Worm (Caenorhabditis elegans) whole organism, young adult: Measurements from ENCODE around the gene T19D2.3.
A peak's percentile ranks its signal among the peaks of the same experiment; 100 is the strongest.

Experiments
- B0261.1 ChIP-seq: sonication (generic microtip); optimal IDR thresholded peaks from 2 replicates; lab custom pipeline; 2016; ENCODE audit warnings: mild to moderate bottlenecking, missing genetic modification characterization, moderate library complexity, missing compliant biosample characterization
- B0336.3 ChIP-seq: fragments of 200-800 bp; sonication (Bioruptor generic); IDR thresholded peaks from 2 replicates; pipeline ENCODE4 v1.3.6; 2022; ENCODE audit warnings: missing genetic modification characterization, missing compliant biosample characterization
- D2030.7 ChIP-seq: fragments of 200-800 bp; sonication (Bioruptor generic); IDR thresholded peaks from 2 replicates; pipeline ENCODE4 v1.3.6; 2022; ENCODE audit warnings: missing genetic modification reagents, missing genetic modification characterization, missing compliant biosample characterization
- F49E8.2 ChIP-seq: sonication (generic microtip); optimal IDR thresholded peaks from 3 replicates; lab custom pipeline; 2017; ENCODE audit warnings: missing genetic modification characterization, mild to moderate bottlenecking, missing compliant biosample characterization, antibody characterized with exemption, moderate library complexity; ENCODE audit not compliant: insufficient read depth
- F57C9.4 ChIP-seq: sonication (generic microtip); optimal IDR thresholded peaks from 2 replicates; lab custom pipeline; 2017; ENCODE audit warnings: mild to moderate bottlenecking, missing genetic modification characterization, missing compliant biosample characterization
- T07F8.4 ChIP-seq: sonication (generic microtip); optimal IDR thresholded peaks from 2 replicates; lab custom pipeline; 2016; ENCODE audit warnings: mild to moderate bottlenecking, missing genetic modification characterization, moderate library complexity, missing compliant biosample characterization
- Y56A3A.18 ChIP-seq: fragments of 200-800 bp; sonication (Bioruptor generic); IDR thresholded peaks from 2 replicates; pipeline ENCODE4 v1.3.6; 2022; ENCODE audit warnings: missing genetic modification reagents, missing genetic modification characterization, missing compliant biosample characterization
- ama-1 ChIP-seq, 3 experiments: fragments of 150-350 bp in 1 of 3; sonication (generic microtip) in 2 of 3; optimal IDR thresholded peaks; 2 replicates each; lab custom pipeline; 2014 to 2018; ENCODE audit warnings: missing biosample characterization in 2 of 3, missing genetic modification characterization in 2 of 3, missing genetic modification reagents in 2 of 3
- athp-1 ChIP-seq: sonication (generic microtip); optimal IDR thresholded peaks from 2 replicates; lab custom pipeline; 2017; ENCODE audit warnings: mild to moderate bottlenecking, missing genetic modification characterization, missing compliant biosample characterization
- attf-3 ChIP-seq: fragments of 200-800 bp; sonication (Bioruptor generic); conservative IDR thresholded peaks from 2 replicates; pipeline ENCODE4 v1.3.6; 2022; ENCODE audit warnings: missing genetic modification reagents, missing genetic modification characterization, missing compliant biosample characterization
- attf-5 ChIP-seq: fragments of 200-800 bp; sonication (Bioruptor generic); optimal IDR thresholded peaks from 2 replicates; lab custom pipeline; 2018; ENCODE audit warnings: mild to moderate bottlenecking, missing genetic modification characterization, missing compliant biosample characterization
- bed-1 ChIP-seq: fragments of 200-800 bp; sonication (Bioruptor generic); IDR thresholded peaks from 2 replicates; pipeline ENCODE4 v1.3.6; 2022; ENCODE audit warnings: missing genetic modification reagents, missing genetic modification characterization, missing compliant biosample characterization
- ceh-27 ChIP-seq: fragments of 200-800 bp; sonication (Bioruptor generic); optimal IDR thresholded peaks from 2 replicates; lab custom pipeline; 2018; ENCODE audit warnings: mild to moderate bottlenecking, missing genetic modification characterization, moderate library complexity, missing compliant biosample characterization
- ceh-79 ChIP-seq: sonication (generic microtip); optimal IDR thresholded peaks from 2 replicates; lab custom pipeline; 2017; ENCODE audit warnings: mild to moderate bottlenecking, missing genetic modification characterization, missing compliant biosample characterization
- egl-18 ChIP-seq: fragments of 200-800 bp; sonication (Bioruptor generic); IDR thresholded peaks from 2 replicates; pipeline ENCODE4 v1.3.6; 2022; ENCODE audit warnings: missing genetic modification reagents, missing genetic modification characterization, missing compliant biosample characterization
- egrh-3 ChIP-seq: fragments of 200-800 bp; sonication (Bioruptor generic); IDR thresholded peaks from 2 replicates; pipeline ENCODE4 v1.3.6; 2022; ENCODE audit warnings: missing genetic modification reagents, missing genetic modification characterization, missing compliant biosample characterization
- ets-4 ChIP-seq: fragments of 200-800 bp; sonication (Bioruptor generic); optimal IDR thresholded peaks from 2 replicates; lab custom pipeline; 2018; ENCODE audit warnings: mild to moderate bottlenecking, missing genetic modification characterization, missing compliant biosample characterization
- fkh-3 ChIP-seq: sonication (generic microtip); optimal IDR thresholded peaks from 2 replicates; lab custom pipeline; 2016; ENCODE audit warnings: mild to moderate bottlenecking, missing genetic modification characterization, missing compliant biosample characterization
- hrde-1 ChIP-seq: sonication (generic microtip); optimal IDR thresholded peaks from 2 replicates; lab custom pipeline; 2016; ENCODE audit warnings: missing genetic modification characterization, mild to moderate bottlenecking, missing compliant biosample characterization, moderate library complexity, missing genotype, missing genetic modification reagents, borderline replicate concordance
- lin-26 ChIP-seq: fragments of 200-800 bp; sonication (Bioruptor generic); IDR thresholded peaks from 2 replicates; pipeline ENCODE4 v1.3.6; 2022; ENCODE audit warnings: missing genetic modification reagents, missing genetic modification characterization, missing compliant biosample characterization
- lin-40 ChIP-seq: sonication (generic microtip); optimal IDR thresholded peaks from 2 replicates; lab custom pipeline; 2016; ENCODE audit warnings: missing genetic modification characterization, mild to moderate bottlenecking, missing compliant biosample characterization, missing genotype, missing genetic modification reagents
- lin-54 ChIP-seq: fragments of 200-800 bp; sonication (Bioruptor generic); optimal IDR thresholded peaks from 2 replicates; lab custom pipeline; 2018; ENCODE audit warnings: mild to moderate bottlenecking, missing genetic modification characterization, missing compliant biosample characterization
- lsl-1 ChIP-seq: fragments of 200-800 bp; sonication (Bioruptor generic); optimal IDR thresholded peaks from 2 replicates; lab custom pipeline; 2018; ENCODE audit warnings: mild to moderate bottlenecking, missing genetic modification characterization, moderate library complexity, missing compliant biosample characterization
- lsy-27 ChIP-seq: sonication (generic microtip); optimal IDR thresholded peaks from 2 replicates; lab custom pipeline; 2017; ENCODE audit warnings: missing genetic modification characterization, mild to moderate bottlenecking, missing compliant biosample characterization, antibody characterized with exemption, missing genotype, borderline replicate concordance; ENCODE audit not compliant: insufficient read depth
- mxl-1 ChIP-seq: sonication (generic microtip); optimal IDR thresholded peaks from 2 replicates; lab custom pipeline; 2016; ENCODE audit warnings: missing genetic modification characterization, missing compliant biosample characterization
- nfyb-1 ChIP-seq: fragments of 200-800 bp; sonication (Bioruptor generic); IDR thresholded peaks from 2 replicates; pipeline ENCODE4 v1.3.6; 2022; ENCODE audit warnings: missing genetic modification reagents, missing genetic modification characterization, missing compliant biosample characterization
- nhr-80 ChIP-seq: sonication (generic microtip); optimal IDR thresholded peaks from 2 replicates; lab custom pipeline; 2016; ENCODE audit warnings: missing genetic modification characterization, missing compliant biosample characterization
- rcor-1 ChIP-seq: fragments of 200-800 bp; sonication (Bioruptor generic); IDR thresholded peaks from 2 replicates; pipeline ENCODE4 v1.3.6; 2022; ENCODE audit warnings: missing genetic modification reagents, missing genetic modification characterization, missing compliant biosample characterization
- rpc-1 ChIP-seq, 2 experiments: fragments of 150-350 bp in 1 of 2; sonication (generic microtip) in 1 of 2; optimal IDR thresholded peaks; 2 replicates each; lab custom pipeline; 2014 to 2018; ENCODE audit warnings: missing biosample characterization in 1 of 2, missing genetic modification characterization in 1 of 2, missing genetic modification reagents in 1 of 2, missing genotype in 1 of 2
- sea-2 ChIP-seq: fragments of 200-800 bp; sonication (Bioruptor generic); IDR thresholded peaks from 2 replicates; pipeline ENCODE4 v1.3.6; 2022; ENCODE audit warnings: missing genetic modification characterization, missing compliant biosample characterization
- snpc-1.1 ChIP-seq: sonication (generic microtip); optimal IDR thresholded peaks from 2 replicates; lab custom pipeline; 2017; ENCODE audit warnings: missing genetic modification characterization, mild to moderate bottlenecking, missing compliant biosample characterization, antibody characterized with exemption, moderate library complexity, missing genotype, missing genetic modification reagents; ENCODE audit not compliant: insufficient read depth
- somi-1 ChIP-seq: fragments of 200-800 bp; sonication (Bioruptor generic); optimal IDR thresholded peaks from 2 replicates; lab custom pipeline; 2018; ENCODE audit warnings: mild to moderate bottlenecking, missing genetic modification characterization, missing compliant biosample characterization
- tbp1 ChIP-seq: fragments of 200-800 bp; sonication (Bioruptor generic); optimal IDR thresholded peaks from 2 replicates; lab custom pipeline; 2018; ENCODE audit warnings: mild to moderate bottlenecking, missing genetic modification characterization, missing compliant biosample characterization
- xnd-1 ChIP-seq: sonication (generic microtip); optimal IDR thresholded peaks from 2 replicates; lab custom pipeline; 2016; ENCODE audit warnings: missing genotype, missing genetic modification reagents, missing genetic modification characterization, missing compliant biosample characterization
- ztf-18 ChIP-seq: sonication (generic microtip); optimal IDR thresholded peaks from 2 replicates; lab custom pipeline; 2016; ENCODE audit warnings: missing genotype, mild to moderate bottlenecking, missing genetic modification characterization, missing compliant biosample characterization

T19D2.3 gene

DNA sequence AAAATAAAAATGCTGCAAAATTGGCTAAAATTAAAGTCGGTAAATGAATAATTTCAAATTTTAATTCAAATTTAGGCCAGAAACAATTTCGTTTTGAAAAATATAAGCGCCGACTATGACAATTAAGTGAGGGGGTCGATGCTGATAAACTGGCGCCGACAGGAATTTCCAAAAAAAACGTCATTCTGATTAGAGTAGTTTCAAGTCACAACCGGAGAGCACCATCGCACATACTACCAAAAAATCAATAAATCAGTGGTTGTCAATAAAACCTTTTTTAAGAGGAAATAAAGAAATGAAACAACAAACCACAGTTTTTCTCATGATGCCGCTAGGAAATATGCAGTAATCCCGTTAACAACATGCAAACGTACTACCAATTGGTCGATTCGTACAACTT lies 10.0 kb downstream of the T19D2.3 start:
- TF ChIP-seq lsy-27 = no peak
- TF ChIP-seq nhr-80 (tag; lab: Kevin White, UChicago) = peak; percentile 72
- TF ChIP-seq B0261.1 = no peak
- no peak for TF ChIP-seq ceh-79 (tag; lab: Kevin White, UChicago)
- no peak for TF ChIP-seq lin-26
- no peak for TF ChIP-seq egrh-3 (GFP tag; lab: Robert Waterston, UW)
- no peak for TF ChIP-seq sea-2 (GFP tag; lab: Robert Waterston, UW)

DNA sequence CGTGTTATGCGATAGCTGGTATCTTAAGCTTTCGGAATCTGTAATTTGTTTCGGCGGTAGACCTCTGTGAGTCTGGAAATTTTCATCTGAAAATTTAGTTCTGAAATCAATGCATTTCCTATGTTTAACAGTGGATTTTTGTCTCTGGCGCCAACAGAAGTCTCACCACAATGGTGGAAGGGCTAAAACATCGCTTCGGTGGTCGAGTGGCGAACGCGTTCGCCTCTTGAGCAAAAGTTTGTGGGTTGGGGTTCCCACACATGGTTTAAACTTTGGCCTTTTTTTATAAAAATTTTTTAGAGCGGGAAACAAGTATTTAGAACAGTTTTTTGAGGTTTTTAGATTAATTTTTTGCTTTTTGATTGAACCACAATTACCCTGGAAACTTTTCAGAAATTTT lies 10.7 kb downstream of the T19D2.3 start:
- no peak for TF ChIP-seq rcor-1 (GFP tag; lab: Robert Waterston, UW)
- no peak for TF ChIP-seq mxl-1 (tag; lab: Kevin White, UChicago)
- TF ChIP-seq attf-5 (GFP tag; lab: Kevin White, UChicago) = no peak
- peak; percentile 53 for TF ChIP-seq B0261.1
- 0 out of 2 replicates have a peak, but pooled peaks have one; percentile 31 for TF ChIP-seq egl-18 (GFP tag; lab: Robert Waterston, UW)
- no peak for TF ChIP-seq athp-1
- TF ChIP-seq F57C9.4 (tag; lab: Kevin White, UChicago) = no peak
- TF ChIP-seq B0336.3 (GFP tag; lab: Robert Waterston, UW) = no peak
- TF ChIP-seq somi-1 = no peak
- TF ChIP-seq ztf-18 (tag; lab: Kevin White, UChicago) = no peak
- no peak for TF ChIP-seq hrde-1 (tag; lab: Kevin White, UChicago)
- peak; percentile 80 for TF ChIP-seq tbp1 (GFP tag; lab: Kevin White, UChicago)
- TF ChIP-seq ets-4 (GFP tag; lab: Kevin White, UChicago) = no peak
- no peak for TF ChIP-seq lin-54
- TF ChIP-seq rpc-1 (optimal IDR thresholded peaks at IDR 0.05; lab: Kevin White, UChicago) = no peak
- peak; percentile 59 for TF ChIP-seq rpc-1 (tag; optimal IDR thresholded peaks at IDR 0.05; lab: Kevin White, UChicago)
- TF ChIP-seq fkh-3 (tag; lab: Kevin White, UChicago) = no peak
- no peak for TF ChIP-seq snpc-1.1 (tag; lab: Kevin White, UChicago)
- TF ChIP-seq lin-40 (tag; lab: Kevin White, UChicago) = no peak
- TF ChIP-seq ama-1 (optimal IDR thresholded peaks at IDR 0.05; lab: Kevin White, UChicago) = no peak
- TF ChIP-seq ama-1 (GFP tag; optimal IDR thresholded peaks at IDR 0.05; lab: Kevin White, UChicago) = no peak
- no peak for TF ChIP-seq Y56A3A.18 (GFP tag; lab: Robert Waterston, UW)
- no peak for TF ChIP-seq nfyb-1 (GFP tag; lab: Robert Waterston, UW)
- TF ChIP-seq xnd-1 (tag; lab: Kevin White, UChicago) = no peak
- TF ChIP-seq F49E8.2 = no peak
- no peak for TF ChIP-seq lsl-1 (GFP tag; lab: Kevin White, UChicago)
- TF ChIP-seq bed-1 = no peak
- no peak for TF ChIP-seq attf-3
- no peak for TF ChIP-seq ceh-79 (tag; lab: Kevin White, UChicago)
- TF ChIP-seq, all 124 proteins: peak for 4

DNA sequence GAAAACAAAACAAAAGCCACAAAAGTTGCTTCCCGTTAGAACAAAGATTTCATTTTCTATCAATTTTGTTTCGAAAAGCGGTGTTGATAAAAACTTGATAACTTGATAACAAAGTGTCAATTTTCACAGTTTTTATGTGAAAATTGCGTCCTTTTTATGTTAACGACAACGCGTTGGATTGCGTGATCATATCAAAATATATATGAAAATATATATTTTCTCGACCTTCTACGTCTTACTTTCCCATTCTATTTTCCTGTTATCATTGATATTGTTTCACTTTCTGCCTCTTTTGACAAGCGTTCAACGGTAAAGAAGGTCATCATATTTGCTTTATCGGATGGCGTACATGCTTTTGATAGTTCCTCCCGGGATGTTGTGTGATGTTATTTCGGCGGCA lies 13.7 kb downstream of the T19D2.3 start:
- TF ChIP-seq T07F8.4 (tag; lab: Kevin White, UChicago) = no peak
- no peak for TF ChIP-seq D2030.7 (GFP tag; lab: Robert Waterston, UW)
- peak; percentile 84 for TF ChIP-seq nhr-80 (tag; lab: Kevin White, UChicago)
- no peak for TF ChIP-seq egl-18 (GFP tag; lab: Robert Waterston, UW)
- TF ChIP-seq ceh-27 (GFP tag; lab: Kevin White, UChicago) = no peak
